Worm (Caenorhabditis elegans) whole organism, midembryonic: ENCODE results near the gene C16A11.7.
A peak's percentile ranks its signal among the peaks of the same experiment; 100 is the strongest.

Experiments used
- T22C8.4 ChIP-seq: fragments of 200-800 bp; sonication (Bioruptor generic); IDR thresholded peaks from 2 replicates; pipeline ENCODE4 v1.3.6; 2022; ENCODE audit warnings: missing genetic modification characterization, missing compliant biosample characterization
- cog-1 ChIP-seq: sonication (generic microtip); optimal IDR thresholded peaks from 2 replicates; lab custom pipeline; 2016; ENCODE audit warnings: missing genetic modification characterization, missing compliant biosample characterization
- flt-1 ChIP-seq: fragments of 200-800 bp; sonication (Bioruptor generic); IDR thresholded peaks from 2 replicates; pipeline ENCODE4 v1.3.6; 2022; ENCODE audit warnings: missing genetic modification characterization, missing compliant biosample characterization
- klf-2 ChIP-seq: fragments of 200-800 bp; sonication (Bioruptor generic); conservative IDR thresholded peaks from 2 replicates; pipeline ENCODE4 v1.3.6; 2022; ENCODE audit warnings: missing genetic modification reagents, missing genetic modification characterization, missing compliant biosample characterization
- med-1 ChIP-seq: sonication (generic microtip); optimal IDR thresholded peaks from 2 replicates; lab custom pipeline; 2017; ENCODE audit warnings: missing genetic modification characterization, mild to moderate bottlenecking, missing compliant biosample characterization, antibody characterized with exemption, missing genetic modification reagents; ENCODE audit not compliant: insufficient read depth
- ref-1 ChIP-seq: fragments of 200-800 bp; sonication (Bioruptor generic); conservative IDR thresholded peaks from 2 replicates; pipeline ENCODE4 v1.3.6; 2022; ENCODE audit warnings: missing genetic modification reagents, missing genetic modification characterization, missing compliant biosample characterization
- tab-1 ChIP-seq: fragments of 200-800 bp; sonication (Bioruptor generic); IDR thresholded peaks from 2 replicates; pipeline ENCODE4 v1.3.6; 2022; ENCODE audit warnings: missing genetic modification characterization, missing compliant biosample characterization
- ztf-23 ChIP-seq: fragments of 200-800 bp; sonication (Bioruptor generic); IDR thresholded peaks from 2 replicates; pipeline ENCODE4 v1.3.6; 2022; ENCODE audit warnings: missing genetic modification reagents, missing genetic modification characterization, missing compliant biosample characterization
- ztf-29 ChIP-seq: fragments of 200-800 bp; sonication (Bioruptor generic); IDR thresholded peaks from 2 replicates; pipeline ENCODE4 v1.3.6; 2022; ENCODE audit warnings: missing genetic modification reagents, missing genetic modification characterization, missing compliant biosample characterization

Gene C16A11.7

ce11 chrII:4256541-4257001 is at the start of gene C16A11.7:
TSS of gene C16A11.7 (minus strand) at chrII:4256951.
- TF ChIP-seq T22C8.4 (GFP tag; lab: Robert Waterston, UW) (peak; percentile 89), ref-1 (GFP tag; lab: Robert Waterston, UW) (no peak)

ce11 chrII:4301307-4301706 is 44.6 kb upstream of the C16A11.7 start, which contains the start of gene gtf-2F1:
TSS of gene gtf-2F1 (plus strand) at chrII:4301607.
- TF ChIP-seq ztf-23 (no peak), klf-2 (GFP tag; lab: Robert Waterston, UW) (no peak), ref-1 (GFP tag; lab: Robert Waterston, UW) (no peak), tab-1 (no peak), flt-1 (GFP tag; lab: Robert Waterston, UW) (no peak), ztf-29 (no peak), med-1 (GFP tag; lab: Kevin White, UChicago) (no peak), T22C8.4 (GFP tag; lab: Robert Waterston, UW) (no peak), cog-1 (tag; lab: Kevin White, UChicago) (no peak)

DNA sequence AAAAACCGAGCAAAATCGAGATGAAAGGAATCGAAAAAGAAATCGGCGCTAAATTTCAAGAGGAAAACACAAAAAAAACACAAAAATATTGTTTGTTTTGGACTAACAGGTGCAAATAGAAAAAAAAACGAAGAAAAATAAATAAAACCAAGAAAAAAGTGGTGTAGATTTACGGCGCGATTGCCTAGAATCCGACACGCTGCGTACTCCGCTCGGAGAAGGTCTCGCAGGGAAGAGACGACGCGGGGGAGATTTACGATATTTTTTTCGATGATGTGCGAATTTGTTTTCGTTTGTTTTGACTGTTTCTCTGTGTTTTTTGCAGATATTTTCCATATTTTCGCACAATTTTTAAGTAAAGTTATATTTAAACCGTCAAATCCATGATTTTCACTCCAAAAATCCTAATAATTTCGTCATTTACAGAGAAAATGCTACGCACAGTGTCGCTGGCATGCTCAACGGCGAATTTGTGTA is 42.5 kb upstream of the C16A11.7 start, which contains the start of gene sco-1:
Gene sco-1 (plus strand): TSS at position 427 of the 477 bp plus-strand sequence.
- TF ChIP-seq med-1 (GFP tag; lab: Kevin White, UChicago), result no peak
- TF ChIP-seq cog-1 (tag; lab: Kevin White, UChicago), result peak; percentile 25
- TF ChIP-seq ztf-29, result no peak
- peak; percentile 83 for TF ChIP-seq flt-1 (GFP tag; lab: Robert Waterston, UW)
- no peak for TF ChIP-seq ref-1 (GFP tag; lab: Robert Waterston, UW)
- no peak for TF ChIP-seq tab-1
- TF ChIP-seq T22C8.4 (GFP tag; lab: Robert Waterston, UW), result 0 out of 2 replicates have a peak, but pooled peaks have one; percentile 48
- no peak for TF ChIP-seq klf-2 (GFP tag; lab: Robert Waterston, UW)
- TF ChIP-seq ztf-23, result peak; percentile 77

DNA sequence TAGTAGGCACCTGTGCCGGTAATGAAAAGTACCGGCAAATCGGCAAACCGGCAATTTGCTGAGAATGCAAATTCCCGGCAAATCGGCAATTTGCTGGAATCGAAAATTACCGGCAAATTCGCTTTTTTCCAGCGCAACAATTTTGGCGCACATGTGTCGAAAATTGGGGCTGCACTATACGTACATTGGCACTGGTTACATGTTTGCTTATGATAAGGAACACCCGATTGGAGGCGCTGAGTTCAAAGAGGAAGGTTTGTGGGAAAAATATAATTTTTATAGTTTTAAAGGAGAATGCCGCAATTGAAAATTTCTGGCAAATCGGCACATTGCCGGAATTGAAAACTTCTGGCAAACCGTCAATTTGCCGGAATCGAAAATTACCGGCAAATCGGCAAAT is 40.5 kb upstream of the C16A11.7 start:
- TF ChIP-seq ref-1 (GFP tag; lab: Robert Waterston, UW) (no peak), klf-2 (GFP tag; lab: Robert Waterston, UW) (no peak), T22C8.4 (GFP tag; lab: Robert Waterston, UW) (no peak), cog-1 (tag; lab: Kevin White, UChicago) (no peak), ztf-29 (no peak), flt-1 (GFP tag; lab: Robert Waterston, UW) (no peak)

- no peak for TF ChIP-seq flt-1 (GFP tag; lab: Robert Waterston, UW)
- no peak for TF ChIP-seq klf-2 (GFP tag; lab: Robert Waterston, UW)
- no peak for TF ChIP-seq cog-1 (tag; lab: Kevin White, UChicago)
- no peak for TF ChIP-seq ztf-29
- TF ChIP-seq ztf-23, result no peak
- TF ChIP-seq ref-1 (GFP tag; lab: Robert Waterston, UW), result no peak
- TF ChIP-seq T22C8.4 (GFP tag; lab: Robert Waterston, UW), result no peak
- no peak for TF ChIP-seq med-1 (GFP tag; lab: Kevin White, UChicago)
- TF ChIP-seq tab-1, result no peak
Measured at ce11 chrII:4294801-4295200, 38.0 kb upstream of the C16A11.7 start, which contains the start of gene rml-4. TSS of gene rml-4 (plus strand) at chrII:4295101.

DNA sequence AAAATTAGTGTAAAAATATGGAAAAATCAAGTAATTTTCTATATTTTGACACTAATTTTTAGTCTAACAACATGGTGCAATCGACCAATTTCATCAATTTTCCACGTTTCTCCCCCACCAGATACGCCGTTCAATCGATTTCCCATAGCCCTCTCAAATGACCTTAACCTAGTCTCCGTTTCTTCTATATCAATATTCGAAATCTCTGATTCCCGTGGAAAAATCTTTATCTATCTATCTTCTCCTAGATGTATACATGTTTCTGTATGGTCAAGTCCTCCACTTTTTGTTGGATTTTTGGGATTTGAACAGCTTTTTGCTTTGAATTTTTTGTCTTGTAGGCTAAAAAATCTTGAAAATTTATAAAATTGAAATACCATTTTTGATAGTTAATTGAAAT is 37.4 kb upstream of the C16A11.7 start:
- TF ChIP-seq med-1 (GFP tag; lab: Kevin White, UChicago) (no peak), klf-2 (GFP tag; lab: Robert Waterston, UW) (no peak), ztf-29 (no peak), T22C8.4 (GFP tag; lab: Robert Waterston, UW) (no peak), flt-1 (GFP tag; lab: Robert Waterston, UW) (no peak), ztf-23 (no peak)

DNA sequence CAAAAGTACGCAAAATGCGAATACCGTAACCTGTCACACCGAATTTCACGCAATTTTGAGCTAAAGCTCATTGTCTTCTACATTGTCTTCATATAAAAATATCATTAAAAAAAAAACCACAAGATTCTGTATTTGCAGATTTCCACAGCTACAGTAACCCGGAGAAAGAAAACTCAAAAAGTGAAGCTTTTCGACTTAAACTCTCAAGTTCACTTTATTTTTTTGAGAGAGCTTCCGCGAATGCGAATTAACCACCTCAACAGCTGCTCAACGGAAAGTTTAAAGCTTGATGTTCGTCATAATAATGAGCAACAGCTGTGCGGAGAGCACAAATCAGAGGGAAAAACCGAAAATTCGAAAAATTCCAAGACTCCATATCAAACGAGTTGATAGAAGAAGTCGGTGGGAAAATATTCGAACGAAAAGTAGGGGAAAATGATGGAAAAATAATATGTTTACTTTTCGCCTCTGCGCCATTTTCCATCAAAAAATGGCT is 36.3 kb upstream of the C16A11.7 start:
- TF ChIP-seq med-1 (GFP tag; lab: Kevin White, UChicago) (no peak), T22C8.4 (GFP tag; lab: Robert Waterston, UW) (no peak), klf-2 (GFP tag; lab: Robert Waterston, UW) (no peak), flt-1 (GFP tag; lab: Robert Waterston, UW) (no peak), ztf-29 (no peak)

DNA sequence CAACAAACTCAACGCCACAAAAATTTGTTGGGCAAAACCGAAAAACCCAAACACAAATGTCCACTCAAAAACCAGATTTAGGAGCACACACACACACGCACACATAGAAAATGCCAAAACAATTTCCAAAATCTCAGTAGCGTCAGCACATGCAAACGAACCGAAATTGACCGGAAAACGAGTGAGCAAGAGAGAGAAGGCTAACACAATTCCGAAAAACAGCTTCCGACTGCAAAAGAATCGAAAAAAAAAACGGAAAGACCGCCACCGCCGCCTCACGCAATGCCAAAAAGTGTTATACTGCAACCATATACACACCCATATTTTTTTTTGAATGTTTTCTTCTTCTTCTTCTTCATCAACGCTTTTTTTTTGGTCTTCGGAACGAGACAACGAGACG is 35.0 kb upstream of the C16A11.7 start:
- no peak for TF ChIP-seq ref-1 (GFP tag; lab: Robert Waterston, UW)
- no peak for TF ChIP-seq T22C8.4 (GFP tag; lab: Robert Waterston, UW)
- TF ChIP-seq flt-1 (GFP tag; lab: Robert Waterston, UW), result no peak
- TF ChIP-seq ztf-23, result no peak
- no peak for TF ChIP-seq klf-2 (GFP tag; lab: Robert Waterston, UW)
- no peak for TF ChIP-seq tab-1
- no peak for TF ChIP-seq ztf-29
- TF ChIP-seq med-1 (GFP tag; lab: Kevin White, UChicago), result no peak
- no peak for TF ChIP-seq cog-1 (tag; lab: Kevin White, UChicago)

DNA sequence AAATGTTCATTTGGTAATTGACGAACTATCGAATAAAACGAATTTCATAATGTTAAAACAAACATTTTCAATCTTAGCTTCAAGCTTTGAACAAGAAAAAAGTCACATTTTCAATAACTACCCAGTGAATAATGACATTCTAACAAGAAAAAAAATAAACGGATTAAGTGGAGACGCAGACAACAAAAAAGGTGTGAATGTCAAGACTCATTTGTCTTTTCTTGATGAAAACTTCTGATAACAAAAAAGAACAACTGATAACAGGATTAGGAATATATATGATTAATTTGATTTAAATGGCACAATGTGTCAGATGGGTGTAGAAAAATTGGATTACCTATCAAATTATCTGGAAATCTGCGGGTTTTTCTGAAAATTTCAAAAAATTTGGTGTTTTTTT is 31.8 kb upstream of the C16A11.7 start:
- TF ChIP-seq T22C8.4 (GFP tag; lab: Robert Waterston, UW), result no peak
- TF ChIP-seq ztf-29, result no peak
- no peak for TF ChIP-seq ztf-23
- no peak for TF ChIP-seq tab-1
- TF ChIP-seq klf-2 (GFP tag; lab: Robert Waterston, UW), result no peak
- TF ChIP-seq cog-1 (tag; lab: Kevin White, UChicago), result no peak
- TF ChIP-seq med-1 (GFP tag; lab: Kevin White, UChicago), result no peak
- TF ChIP-seq flt-1 (GFP tag; lab: Robert Waterston, UW), result no peak
- no peak for TF ChIP-seq ref-1 (GFP tag; lab: Robert Waterston, UW)

ce11 chrII:4288111-4288510 is 31.4 kb upstream of the C16A11.7 start, which contains the start of gene C01F1.6:
TSS of gene C01F1.6 (minus strand) at chrII:4288211.
- TF ChIP-seq klf-2 (GFP tag; lab: Robert Waterston, UW) (no peak), tab-1 (no peak), ref-1 (GFP tag; lab: Robert Waterston, UW) (no peak), flt-1 (GFP tag; lab: Robert Waterston, UW) (no peak), T22C8.4 (GFP tag; lab: Robert Waterston, UW) (no peak), med-1 (GFP tag; lab: Kevin White, UChicago) (no peak), ztf-23 (no peak), cog-1 (tag; lab: Kevin White, UChicago) (no peak), ztf-29 (no peak)
